Worm (Caenorhabditis elegans) whole organism, late embryonic: ENCODE measurements around the gene W05H5.1.

Source experiments
- ceh-18 ChIP-seq: sonication (generic microtip); optimal IDR thresholded peaks from 2 replicates; lab custom pipeline; 2016; ENCODE audit warnings: missing genetic modification characterization, missing compliant biosample characterization
- ets-4 ChIP-seq: sonication (generic microtip); optimal IDR thresholded peaks from 2 replicates; lab custom pipeline; 2016; ENCODE audit warnings: missing genetic modification characterization, missing compliant biosample characterization
- gmeb-2 ChIP-seq: sonication (generic microtip); optimal IDR thresholded peaks from 2 replicates; lab custom pipeline; 2016; ENCODE audit warnings: missing genetic modification characterization, inconsistent platforms, missing compliant biosample characterization
- pha-4 ChIP-seq: fragments of 150-350 bp; optimal IDR thresholded peaks from 2 replicates; lab custom pipeline; 2018; ENCODE audit warnings: missing biosample characterization, missing genetic modification reagents, missing genetic modification characterization
- unc-55 ChIP-seq: sonication (generic microtip); optimal IDR thresholded peaks from 2 replicates; lab custom pipeline; 2017; ENCODE audit warnings: missing biosample characterization, missing genetic modification reagents, missing genetic modification characterization

- no peak for TF ChIP-seq ceh-18 (tag; lab: Kevin White, UChicago)
- no peak for TF ChIP-seq pha-4 (tag; lab: Kevin White, UChicago)
- TF ChIP-seq unc-55 (GFP tag; lab: Kevin White, UChicago), result no peak
- TF ChIP-seq ets-4 (tag; lab: Kevin White, UChicago), result no peak
- TF ChIP-seq gmeb-2, result no peak
Observed at ce11 chrII:12394138-12394537, 50.4 kb downstream of the W05H5.1 start.
